Worm (Caenorhabditis elegans) whole organism, mixed stage, embryonic: ENCODE data around the gene cln-3.3.

ENCODE experiments used
- bed-3 ChIP-seq: fragments of 200-800 bp; sonication (Bioruptor generic); optimal IDR thresholded peaks from 3 replicates; lab custom pipeline; 2018; ENCODE audit warnings: mild to moderate bottlenecking, missing genetic modification characterization, moderate library complexity, missing compliant biosample characterization
- ces-1 ChIP-seq: fragments of 150-350 bp; optimal IDR thresholded peaks from 2 replicates; lab custom pipeline; 2014; ENCODE audit warnings: missing biosample characterization, missing genetic modification reagents, missing genetic modification characterization
- drap-1 ChIP-seq: fragments of 200-800 bp; sonication (Bioruptor generic); optimal IDR thresholded peaks from 3 replicates; lab custom pipeline; 2018; ENCODE audit warnings: mild to moderate bottlenecking, missing genetic modification characterization, missing compliant biosample characterization
- elt-3 ChIP-seq: fragments of 150-350 bp; optimal IDR thresholded peaks from 2 replicates; lab custom pipeline; 2014; ENCODE audit warnings: missing biosample characterization, missing genetic modification characterization
- hlh-1 ChIP-seq: fragments of 150-350 bp; optimal IDR thresholded peaks from 2 replicates; lab custom pipeline; 2014; ENCODE audit warnings: missing biosample characterization, missing genetic modification reagents, missing genetic modification characterization
- mab-5 ChIP-seq: fragments of 150-350 bp; optimal IDR thresholded peaks from 2 replicates; lab custom pipeline; 2014; ENCODE audit warnings: missing biosample characterization, missing genetic modification characterization
- nhr-12 ChIP-seq: fragments of 150-350 bp; optimal IDR thresholded peaks from 2 replicates; lab custom pipeline; 2014; ENCODE audit warnings: missing biosample characterization, missing genetic modification characterization
- nhr-237 ChIP-seq: fragments of 150-350 bp; optimal IDR thresholded peaks from 2 replicates; lab custom pipeline; 2014; ENCODE audit warnings: missing biosample characterization, missing genetic modification characterization
- nhr-28 ChIP-seq: fragments of 150-350 bp; optimal IDR thresholded peaks from 2 replicates; lab custom pipeline; 2014; ENCODE audit warnings: missing biosample characterization, missing genetic modification characterization
- pha-4 ChIP-seq: fragments of 150-350 bp; optimal IDR thresholded peaks from 2 replicates; lab custom pipeline; 2018; ENCODE audit warnings: missing biosample characterization, missing genetic modification reagents, missing genetic modification characterization
- tbx-8 ChIP-seq: fragments of 200-800 bp; sonication (Bioruptor generic); optimal IDR thresholded peaks from 2 replicates; lab custom pipeline; 2018; ENCODE audit warnings: mild to moderate bottlenecking, missing genetic modification characterization, moderate library complexity, missing compliant biosample characterization
- unc-39 ChIP-seq: fragments of 150-350 bp; optimal IDR thresholded peaks from 2 replicates; lab custom pipeline; 2014; ENCODE audit warnings: missing biosample characterization, missing genetic modification characterization
- zip-8 ChIP-seq: fragments of 150-350 bp; optimal IDR thresholded peaks from 2 replicates; lab custom pipeline; 2014; ENCODE audit warnings: missing biosample characterization, missing genetic modification characterization
- ztf-11 ChIP-seq: fragments of 150-350 bp; optimal IDR thresholded peaks from 2 replicates; lab custom pipeline; 2014; ENCODE audit warnings: missing biosample characterization, missing genetic modification characterization

- no peak for TF ChIP-seq zip-8 (tag; lab: Kevin White, UChicago)
- peak; percentile 86 for TF ChIP-seq ces-1 (GFP tag; lab: Kevin White, UChicago)
- no peak for TF ChIP-seq pha-4 (tag; lab: Kevin White, UChicago)
- no peak for TF ChIP-seq nhr-237 (tag; lab: Kevin White, UChicago)
- TF ChIP-seq elt-3: no peak
- no peak for TF ChIP-seq nhr-12 (tag; lab: Kevin White, UChicago)
- TF ChIP-seq tbx-8 (GFP tag; lab: Kevin White, UChicago): no peak
- no peak for TF ChIP-seq drap-1 (GFP tag; lab: Kevin White, UChicago)
- TF ChIP-seq bed-3 (GFP tag; lab: Kevin White, UChicago): no peak
- no peak for TF ChIP-seq ztf-11 (tag; lab: Kevin White, UChicago)
- no peak for TF ChIP-seq nhr-28
- no peak for TF ChIP-seq hlh-1 (tag; lab: Kevin White, UChicago)
- TF ChIP-seq mab-5 (tag; lab: Kevin White, UChicago): no peak
- TF ChIP-seq unc-39: no peak
Observed at ce11 chrV:8716175-8716574, 33.3 kb downstream of the cln-3.3 start, which contains the start of gene glr-5.
